Worm (Caenorhabditis elegans) whole organism, L1 larva: ENCODE data around the gene F53F8.6.

ENCODE experiments used
- C04F5.9 ChIP-seq: sonication (generic microtip); optimal IDR thresholded peaks from 2 replicates; lab custom pipeline; 2016; ENCODE audit warnings: missing genetic modification characterization, missing compliant biosample characterization
- C34B4.2 ChIP-seq: sonication (generic microtip); optimal IDR thresholded peaks from 2 replicates; lab custom pipeline; 2017; ENCODE audit warnings: mild to moderate bottlenecking, missing genetic modification characterization, missing compliant biosample characterization
- Y116A8C.19 ChIP-seq: sonication (generic microtip); optimal IDR thresholded peaks from 2 replicates; lab custom pipeline; 2016; ENCODE audit warnings: missing compliant biosample characterization, missing genetic modification characterization, borderline replicate concordance
- alr-1 ChIP-seq: fragments of 200-800 bp; sonication (Bioruptor generic); optimal IDR thresholded peaks from 2 replicates; lab custom pipeline; 2018; ENCODE audit warnings: borderline replicate concordance, mild to moderate bottlenecking, missing genetic modification characterization, missing compliant biosample characterization
- aly-2 ChIP-seq: fragments of 150-350 bp; optimal IDR thresholded peaks from 2 replicates; lab custom pipeline; 2014; ENCODE audit warnings: missing biosample characterization, missing genetic modification characterization
- ama-1 ChIP-seq: fragments of 150-350 bp; optimal IDR thresholded peaks from 2 replicates; lab custom pipeline; 2014
- blmp-1 ChIP-seq: fragments of 150-350 bp; optimal IDR thresholded peaks from 2 replicates; lab custom pipeline; 2014; ENCODE audit warnings: missing biosample characterization, missing genetic modification characterization
- ceh-63 ChIP-seq: fragments of 200-800 bp; sonication (Bioruptor generic); optimal IDR thresholded peaks from 2 replicates; lab custom pipeline; 2018; ENCODE audit warnings: mild to moderate bottlenecking, missing genetic modification characterization, missing compliant biosample characterization
- ceh-88 ChIP-seq: fragments of 200-800 bp; sonication (Bioruptor generic); IDR thresholded peaks from 2 replicates; pipeline ENCODE4 v1.3.6; 2022; ENCODE audit warnings: missing genetic modification characterization, missing compliant biosample characterization
- ceh-90 ChIP-seq: sonication (generic microtip); optimal IDR thresholded peaks from 2 replicates; lab custom pipeline; 2016; ENCODE audit warnings: missing genetic modification characterization, missing compliant biosample characterization
- dsc-1 ChIP-seq: sonication (generic microtip); optimal IDR thresholded peaks from 2 replicates; lab custom pipeline; 2016; ENCODE audit warnings: mild to moderate bottlenecking, missing genetic modification characterization, missing compliant biosample characterization
- efl-1 ChIP-seq, 4 experiments: fragments of 150-350 bp; optimal IDR thresholded peaks in 3 of 4; peaks in 1 of 4; 1 replicate in 1 of 4; 2 replicates in 3 of 4; lab custom pipeline; 2014; ENCODE audit warnings: missing biosample characterization in 2 of 4, missing genetic modification characterization in 2 of 4, missing genetic modification reagents in 2 of 4
- efl-3 ChIP-seq: fragments of 200-800 bp; sonication (Bioruptor generic); optimal IDR thresholded peaks from 2 replicates; lab custom pipeline; 2018; ENCODE audit warnings: mild to moderate bottlenecking, missing genetic modification characterization, missing compliant biosample characterization
- egl-13 ChIP-seq: sonication (generic microtip); optimal IDR thresholded peaks from 2 replicates; lab custom pipeline; 2016; ENCODE audit warnings: missing genotype, missing genetic modification reagents, missing genetic modification characterization, missing compliant biosample characterization
- elt-2 ChIP-seq: sonication (generic microtip); optimal IDR thresholded peaks from 2 replicates; lab custom pipeline; 2016; ENCODE audit warnings: missing genetic modification characterization, mild to moderate bottlenecking, inconsistent platforms, missing compliant biosample characterization, missing genetic modification reagents
- fkh-10 ChIP-seq: sonication (generic microtip); optimal IDR thresholded peaks from 2 replicates; lab custom pipeline; 2017; ENCODE audit warnings: missing biosample characterization, missing genetic modification reagents, missing genetic modification characterization
- fkh-4 ChIP-seq: sonication (generic microtip); optimal IDR thresholded peaks from 2 replicates; lab custom pipeline; 2016; ENCODE audit warnings: missing compliant biosample characterization, missing genetic modification characterization, borderline replicate concordance
- hlh-17 ChIP-seq: fragments of 200-800 bp; sonication (Bioruptor generic); optimal IDR thresholded peaks from 2 replicates; lab custom pipeline; 2018; ENCODE audit warnings: missing genetic modification characterization, mild to moderate bottlenecking, missing compliant biosample characterization, moderate library complexity, borderline replicate concordance
- irx-1 ChIP-seq: sonication (generic microtip); optimal IDR thresholded peaks from 2 replicates; lab custom pipeline; 2016; ENCODE audit warnings: missing genetic modification characterization, missing compliant biosample characterization
- isw-1 ChIP-seq: fragments of 200-800 bp; sonication (Bioruptor generic); IDR thresholded peaks from 2 replicates; pipeline ENCODE4 v1.3.6; 2022; ENCODE audit warnings: missing genetic modification characterization, missing compliant biosample characterization
- jun-1 ChIP-seq: fragments of 150-350 bp; optimal IDR thresholded peaks from 2 replicates; lab custom pipeline; 2014; ENCODE audit warnings: missing biosample characterization, missing genetic modification reagents, missing genetic modification characterization
- lin-13 ChIP-seq: fragments of 150-350 bp; optimal IDR thresholded peaks from 2 replicates; lab custom pipeline; 2014; ENCODE audit warnings: missing biosample characterization, missing genetic modification reagents, missing genetic modification characterization
- lin-14 ChIP-seq: fragments of 200-800 bp; sonication (Bioruptor generic); optimal IDR thresholded peaks from 2 replicates; lab custom pipeline; 2018; ENCODE audit warnings: mild to moderate bottlenecking, missing genetic modification characterization, moderate library complexity, missing compliant biosample characterization
- lin-35 ChIP-seq, 2 experiments: fragments of 150-350 bp; optimal IDR thresholded peaks; 2 replicates each; lab custom pipeline; 2014; ENCODE audit warnings: missing biosample characterization in 2 of 2, missing genetic modification characterization in 2 of 2, missing genetic modification reagents in 2 of 2
- lir-3 ChIP-seq: sonication (generic microtip); optimal IDR thresholded peaks from 2 replicates; lab custom pipeline; 2016; ENCODE audit warnings: mild to moderate bottlenecking, missing genetic modification characterization, moderate library complexity, missing compliant biosample characterization; ENCODE audit not compliant: poor library complexity
- mab-9 ChIP-seq: fragments of 200-800 bp; sonication (Bioruptor generic); IDR thresholded peaks from 2 replicates; pipeline ENCODE4 v1.3.6; 2022; ENCODE audit warnings: missing genetic modification reagents, missing genetic modification characterization, missing compliant biosample characterization
- mep-1 ChIP-seq: fragments of 150-350 bp; optimal IDR thresholded peaks from 2 replicates; lab custom pipeline; 2014; ENCODE audit warnings: missing biosample characterization, missing genetic modification characterization
- nhr-19 ChIP-seq: fragments of 200-800 bp; sonication (Bioruptor generic); conservative IDR thresholded peaks from 2 replicates; pipeline ENCODE4 v1.3.6; 2022; ENCODE audit warnings: missing genetic modification characterization, missing compliant biosample characterization
- nhr-20 ChIP-seq: sonication (generic microtip); optimal IDR thresholded peaks from 2 replicates; lab custom pipeline; 2016; ENCODE audit warnings: mild to moderate bottlenecking, missing genetic modification characterization, missing compliant biosample characterization
- nhr-28 ChIP-seq: fragments of 150-350 bp; optimal IDR thresholded peaks from 2 replicates; lab custom pipeline; 2014; ENCODE audit warnings: missing biosample characterization, missing genetic modification characterization
- nhr-47 ChIP-seq: sonication (generic microtip); optimal IDR thresholded peaks from 2 replicates; lab custom pipeline; 2016; ENCODE audit warnings: mild to moderate bottlenecking, missing genetic modification characterization, moderate library complexity, missing compliant biosample characterization
- nhr-71 ChIP-seq: sonication (generic microtip); optimal IDR thresholded peaks from 2 replicates; lab custom pipeline; 2016; ENCODE audit warnings: mild to moderate bottlenecking, missing genetic modification characterization, moderate library complexity, missing compliant biosample characterization
- nhr-76 ChIP-seq: sonication (generic microtip); optimal IDR thresholded peaks from 2 replicates; lab custom pipeline; 2017; ENCODE audit warnings: missing biosample characterization, missing genetic modification characterization
- nhr-90 ChIP-seq: sonication (generic microtip); optimal IDR thresholded peaks from 2 replicates; lab custom pipeline; 2016; ENCODE audit warnings: mild to moderate bottlenecking, missing genetic modification characterization, missing compliant biosample characterization; ENCODE audit not compliant: poor library complexity
- pag-3 ChIP-seq: sonication (generic microtip); optimal IDR thresholded peaks from 2 replicates; lab custom pipeline; 2017; ENCODE audit warnings: missing genetic modification characterization, mild to moderate bottlenecking, missing compliant biosample characterization, antibody characterized with exemption, borderline replicate concordance; ENCODE audit not compliant: insufficient read depth
- pqm-1 ChIP-seq: sonication (generic microtip); optimal IDR thresholded peaks from 3 replicates; lab custom pipeline; 2017; ENCODE audit warnings: missing biosample characterization, missing genetic modification characterization
- skn-1 ChIP-seq: fragments of 150-350 bp; optimal IDR thresholded peaks from 2 replicates; lab custom pipeline; 2014; ENCODE audit warnings: missing biosample characterization, missing genetic modification characterization
- snu-23 ChIP-seq: sonication (generic microtip); optimal IDR thresholded peaks from 2 replicates; lab custom pipeline; 2016; ENCODE audit warnings: missing genetic modification characterization, missing compliant biosample characterization
- sox-4 ChIP-seq: sonication (generic microtip); optimal IDR thresholded peaks from 2 replicates; lab custom pipeline; 2016; ENCODE audit warnings: missing genetic modification characterization, missing compliant biosample characterization
- sptf-1 ChIP-seq: fragments of 150-350 bp; optimal IDR thresholded peaks from 2 replicates; lab custom pipeline; 2014; ENCODE audit warnings: missing biosample characterization, missing genetic modification characterization
- tbx-2 ChIP-seq: sonication (generic microtip); optimal IDR thresholded peaks from 2 replicates; lab custom pipeline; 2016; ENCODE audit warnings: missing genetic modification characterization, missing compliant biosample characterization
- tlp-1 ChIP-seq: fragments of 150-350 bp; optimal IDR thresholded peaks from 2 replicates; lab custom pipeline; 2014; ENCODE audit warnings: missing biosample characterization, missing genetic modification characterization
- unc-130 ChIP-seq: fragments of 150-350 bp; optimal IDR thresholded peaks from 2 replicates; lab custom pipeline; 2017; ENCODE audit warnings: missing biosample characterization, missing genetic modification characterization, inconsistent platforms
- unc-30 ChIP-seq: sonication (generic microtip); optimal IDR thresholded peaks from 2 replicates; lab custom pipeline; 2017; ENCODE audit warnings: missing biosample characterization, missing genetic modification characterization
- unc-98 ChIP-seq: fragments of 200-800 bp; sonication (Bioruptor generic); IDR thresholded peaks from 2 replicates; pipeline ENCODE4 v1.3.6; 2022; ENCODE audit warnings: missing genetic modification characterization, missing compliant biosample characterization
- ztf-4 ChIP-seq: fragments of 150-350 bp; optimal IDR thresholded peaks from 2 replicates; lab custom pipeline; 2014; ENCODE audit warnings: missing biosample characterization, missing genetic modification characterization

The F53F8.6 gene

DNA sequence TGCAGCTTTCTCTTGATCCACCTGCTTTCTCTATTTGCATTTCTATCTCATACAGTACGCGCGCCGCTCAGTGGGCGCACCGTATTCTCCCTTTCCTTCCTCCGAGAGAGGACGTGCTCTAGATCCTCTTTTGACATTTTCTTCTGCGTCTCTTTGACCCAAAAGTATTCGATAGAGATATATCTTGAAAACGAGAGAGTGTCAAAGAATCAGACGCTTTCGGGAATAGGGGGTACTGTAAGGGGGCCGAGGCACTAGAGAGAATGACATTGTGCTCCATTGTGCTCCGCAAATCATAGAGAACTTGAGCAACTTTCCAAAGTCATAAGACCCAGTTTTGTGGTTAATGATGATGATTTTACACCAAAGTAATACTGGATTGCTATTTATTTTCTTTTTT, 45.1 kb downstream of the F53F8.6 start (continued):
- TF ChIP-seq hlh-17 (GFP tag; lab: Kevin White, UChicago) (no peak), mep-1 (tag; lab: Kevin White, UChicago) (no peak), nhr-28 (tag; lab: Kevin White, UChicago) (no peak), Y116A8C.19 (no peak), lin-35 (GFP tag; optimal IDR thresholded peaks at IDR 0.05; lab: Kevin White, UChicago) (no peak), C04F5.9 (tag; lab: Kevin White, UChicago) (no peak), aly-2 (no peak), isw-1 (GFP tag; lab: Robert Waterston, UW) (no peak), efl-1 (optimal IDR thresholded peaks at IDR 0.05; lab: Kevin White, UChicago) (no peak), efl-1 (GFP tag; optimal IDR thresholded peaks at IDR 0.05 in 1 of 2; lab: Kevin White, UChicago) (no peak), nhr-20 (tag; lab: Kevin White, UChicago) (peak; percentile 27), nhr-71 (peak; percentile 21), snu-23 (GFP tag; lab: Kevin White, UChicago) (no peak), pag-3 (tag; lab: Kevin White, UChicago) (no peak), unc-30 (tag; lab: Kevin White, UChicago) (no peak), egl-13 (tag; lab: Kevin White, UChicago) (no peak), nhr-47 (tag; lab: Kevin White, UChicago) (no peak), lin-13 (GFP tag; lab: Kevin White, UChicago) (no peak), ama-1 (lab: Kevin White, UChicago) (no peak), ceh-63 (GFP tag; lab: Kevin White, UChicago) (no peak), lin-14 (GFP tag; lab: Kevin White, UChicago) (peak; percentile 37), sox-4 (tag; lab: Kevin White, UChicago) (no peak), blmp-1 (tag; lab: Kevin White, UChicago) (peak; percentile 8), lir-3 (tag; lab: Kevin White, UChicago) (no peak)

ce11 chrV:20752609-20753102, 48.6 kb downstream of the F53F8.6 start, which contains the start of gene pha-4:
Gene pha-4, plus strand, starts transcription at chrV:20753052.
- no peak for TF ChIP-seq nhr-76 (tag; lab: Kevin White, UChicago)
- peak in 1 of 2 experiments; percentile 30 for TF ChIP-seq lin-35 (GFP tag; optimal IDR thresholded peaks at IDR 0.05; lab: Kevin White, UChicago)
- TF ChIP-seq unc-98: no peak
- no peak for TF ChIP-seq efl-3 (GFP tag; lab: Kevin White, UChicago)
- no peak for TF ChIP-seq tlp-1
- TF ChIP-seq elt-2 (tag; lab: Kevin White, UChicago): peak; percentile 68
- no peak for TF ChIP-seq egl-13 (tag; lab: Kevin White, UChicago)
- TF ChIP-seq jun-1: peak; percentile 0
- no peak for TF ChIP-seq dsc-1 (tag; lab: Kevin White, UChicago)
- no peak for TF ChIP-seq ztf-4 (tag; lab: Kevin White, UChicago)
- TF ChIP-seq ceh-88 (GFP tag; lab: Robert Waterston, UW): no peak
- TF ChIP-seq skn-1 (tag; lab: Kevin White, UChicago): no peak
- no peak for TF ChIP-seq tbx-2
- no peak for TF ChIP-seq sptf-1
- TF ChIP-seq Y116A8C.19: no peak
- TF ChIP-seq C04F5.9 (tag; lab: Kevin White, UChicago): no peak
- TF ChIP-seq nhr-19 (GFP tag; lab: Robert Waterston, UW): no peak
- TF ChIP-seq irx-1 (tag; lab: Kevin White, UChicago): no peak
- no peak for TF ChIP-seq alr-1 (tag; lab: Kevin White, UChicago)
- TF ChIP-seq pqm-1 (tag; lab: Kevin White, UChicago): peak; percentile 69
- no peak for TF ChIP-seq nhr-90 (tag; lab: Kevin White, UChicago)
- no peak for TF ChIP-seq C34B4.2 (tag; lab: Kevin White, UChicago)
- no peak for TF ChIP-seq fkh-10 (GFP tag; lab: Kevin White, UChicago)
- peak; percentile 4 for TF ChIP-seq lin-14 (GFP tag; lab: Kevin White, UChicago)
- no peak for TF ChIP-seq ceh-90 (tag; lab: Kevin White, UChicago)
- no peak for TF ChIP-seq unc-130 (tag; lab: Kevin White, UChicago)
- TF ChIP-seq mab-9 (GFP tag; lab: Robert Waterston, UW): no peak
- no peak for TF ChIP-seq fkh-4
- no peak for TF ChIP-seq nhr-71
